Fruit fly (Drosophila melanogaster) whole organism, wandering third instar larva: ENCODE measurements around the gene CG18598.

Source experiments
- Hr83 ChIP-seq: fragments of 200-300 bp; sonication (Bioruptor generic); optimal IDR thresholded peaks from 2 replicates; lab custom pipeline; 2016; ENCODE audit warnings: missing biosample characterization, mild to moderate bottlenecking, missing genetic modification characterization, moderate library complexity; ENCODE audit not compliant: poor library complexity, severe bottlenecking
- Jra ChIP-seq: sonication (Bioruptor generic); optimal IDR thresholded peaks from 2 replicates; lab custom pipeline; 2016; ENCODE audit warnings: missing biosample characterization, missing genetic modification characterization
- Myc ChIP-seq: fragments of >200 bp; optimal IDR thresholded peaks from 2 replicates; lab custom pipeline; 2017
- Rel ChIP-seq, 2 experiments: fragments of 200-800 bp; sonication (Bioruptor generic) in 1 of 2; optimal IDR thresholded peaks; 2 replicates in 1 of 2; 3 replicates in 1 of 2; lab custom pipeline; 2016 to 2019; ENCODE audit warnings: mild to moderate bottlenecking in 2 of 2, missing biosample characterization in 2 of 2, missing genetic modification characterization in 2 of 2, moderate library complexity in 1 of 2
- Vsx2 ChIP-seq: fragments of 200-300, 225-300 bp; sonication (Bioruptor generic); optimal IDR thresholded peaks from 2 replicates; lab custom pipeline; 2018; ENCODE audit warnings: missing biosample characterization, missing genetic modification characterization; ENCODE audit not compliant: partially characterized antibody
- dl ChIP-seq, 2 experiments: fragments of 175-275, 200-275 bp in 1 of 2; fragments of 200-275 bp in 1 of 2; sonication (Bioruptor generic); optimal IDR thresholded peaks; lab custom pipeline; 2018; ENCODE audit warnings: mild to moderate bottlenecking in 2 of 2, missing biosample characterization in 2 of 2, missing genetic modification characterization in 2 of 2, moderate library complexity in 2 of 2; ENCODE audit not compliant: partially characterized antibody in 2 of 2, insufficient read depth in 1 of 2
- ey ChIP-seq: fragments of 200-800 bp; sonication (Bioruptor generic); optimal IDR thresholded peaks from 2 replicates; lab custom pipeline; 2016; ENCODE audit warnings: missing biosample characterization, missing genetic modification characterization
- fru ChIP-seq: fragments of 200-800 bp; sonication (Bioruptor generic); optimal IDR thresholded peaks from 3 replicates; lab custom pipeline; 2016; ENCODE audit warnings: missing biosample characterization, mild to moderate bottlenecking, missing genetic modification characterization
- jim ChIP-seq: fragments of 175-275, 200-325 bp; sonication (Bioruptor generic); optimal IDR thresholded peaks from 2 replicates; lab custom pipeline; 2016; ENCODE audit warnings: missing biosample characterization, mild to moderate bottlenecking, missing genetic modification characterization
- psq ChIP-seq: fragments of 200-800 bp; sonication (Bioruptor generic); optimal IDR thresholded peaks from 3 replicates; lab custom pipeline; 2017; ENCODE audit warnings: missing biosample characterization, mild to moderate bottlenecking, missing genetic modification characterization, moderate library complexity
- usp ChIP-seq: fragments of >200 bp; optimal IDR thresholded peaks from 2 replicates; lab custom pipeline; 2017; ENCODE audit warnings: missing biosample characterization, missing genetic modification characterization

dm6 chr3R:18295262-18295944, 44.5 kb downstream of the CG18598 start:
- no peak for TF ChIP-seq fru
- no peak for TF ChIP-seq jim (GFP tag; lab: Kevin White, UChicago)
- no peak for TF ChIP-seq Myc (lab: Kevin White, UChicago)
- TF ChIP-seq Vsx2 (GFP tag; lab: Kevin White, UChicago) = no peak
- TF ChIP-seq Hr83 = no peak
- TF ChIP-seq Jra (GFP tag; lab: Kevin White, UChicago) = no peak
- no peak for TF ChIP-seq usp (GFP tag; lab: Kevin White, UChicago)
- no peak for TF ChIP-seq Rel (GFP tag; optimal IDR thresholded peaks at IDR 0.05; lab: Kevin White, UChicago)
- TF ChIP-seq Rel (tag; optimal IDR thresholded peaks at IDR 0.05; lab: Kevin White, UChicago) = no peak
- TF ChIP-seq dl (GFP tag; optimal IDR thresholded peaks at IDR 0.05; lab: Kevin White, UChicago; ENCODE audit: insufficient read depth in 1 of 2, partially characterized antibody in 2 of 2) = no peak
- no peak for TF ChIP-seq ey (GFP tag; lab: Kevin White, UChicago)
- no peak for TF ChIP-seq psq (GFP tag; lab: Kevin White, UChicago)
